6 worm cellular contexts compared by ENCODE assay signal in the genomic region with DNA sequence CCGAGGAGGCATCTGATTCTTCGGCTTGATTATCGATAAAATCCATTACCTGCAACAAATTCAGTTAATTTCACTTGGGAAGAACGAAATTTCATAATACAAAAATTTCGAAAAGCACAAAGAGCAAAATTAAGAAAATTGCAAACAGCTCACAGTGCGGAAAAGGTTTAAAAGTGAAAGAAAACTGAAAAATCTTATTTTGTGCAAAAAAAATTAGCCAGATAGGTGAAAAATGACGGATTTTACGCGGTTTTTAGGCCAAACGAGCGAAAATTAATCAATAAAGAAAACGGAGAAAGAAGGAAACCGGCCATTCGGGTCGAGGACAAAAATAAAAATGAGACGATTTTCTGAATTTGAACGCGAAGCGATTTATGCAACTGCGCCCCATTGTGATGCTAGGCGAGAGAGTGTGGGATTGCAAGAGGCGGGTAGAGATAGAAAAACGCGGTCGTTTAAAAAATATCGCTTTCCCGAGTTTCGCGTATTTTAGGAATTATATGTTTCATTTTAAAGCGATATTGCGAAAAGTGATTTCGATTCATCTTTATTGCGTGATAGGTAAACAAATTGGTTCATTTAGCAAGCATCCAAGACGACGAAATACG.
TF ChIP-seq lines count a peak whose summit lies in the region.

A gene (minus strand): TSS at position 51 of the 608 bp plus-strand sequence.

TF ChIP-seq in whole organism, L1 larva, 84 proteins besides CTCF, POLR2A, EP300 and RAD21 (continued from another document and continues in another):
- TF ChIP-seq nhr-11 (tag; optimal IDR thresholded peaks at IDR 0.05; lab: Kevin White, UChicago) (no peak), ceh-82 (tag; optimal IDR thresholded peaks at IDR 0.05; lab: Kevin White, UChicago) (peak; percentile 30 to 85 (median 74)), fos-1 (tag; optimal IDR thresholded peaks at IDR 0.05; lab: Kevin White, UChicago) (peak; percentile 39), lir-3 (tag; optimal IDR thresholded peaks at IDR 0.05; lab: Kevin White, UChicago; ENCODE audit: poor library complexity) (peak; percentile 0), fkh-4 (tag; optimal IDR thresholded peaks at IDR 0.05; lab: Kevin White, UChicago; ENCODE audit: borderline replicate concordance) (no peak), unc-30 (tag; optimal IDR thresholded peaks at IDR 0.05; lab: Kevin White, UChicago) (no peak), sup-37 (GFP tag; optimal IDR thresholded peaks at IDR 0.05; lab: Kevin White, UChicago) (peak; percentile 36), mdl-1 (tag; optimal IDR thresholded peaks at IDR 0.05; lab: Kevin White, UChicago) (peak in 1 of 2 experiments; percentile 36), pag-3 (tag; optimal IDR thresholded peaks at IDR 0.05; lab: Kevin White, UChicago; ENCODE audit: borderline replicate concordance, insufficient read depth) (no peak), grh-1 (GFP tag; IDR thresholded peaks at IDR 0.05; lab: Robert Waterston, UW) (peak; percentile 58; the same call in 1 of the 2 replicates), ces-1 (GFP tag; optimal IDR thresholded peaks at IDR 0.05; lab: Kevin White, UChicago) (no peak), sox-4 (tag; optimal IDR thresholded peaks at IDR 0.05; lab: Kevin White, UChicago) (no peak), vab-15 (tag; optimal IDR thresholded peaks at IDR 0.05; lab: Kevin White, UChicago) (no peak), fkh-8 (tag; optimal IDR thresholded peaks at IDR 0.05; lab: Kevin White, UChicago) (peak; percentile 62), ama-1 (optimal IDR thresholded peaks at IDR 0.05; lab: Kevin White, UChicago) (no peak), F16B12.6 (tag; optimal IDR thresholded peaks at IDR 0.05; lab: Kevin White, UChicago) (peak; percentile 58), irx-1 (tag; optimal IDR thresholded peaks at IDR 0.05; lab: Kevin White, UChicago) (peak; percentile 44), aly-2 (tag; optimal IDR thresholded peaks at IDR 0.05; lab: Kevin White, UChicago) (peak; percentile 7), nhr-85 (tag; lab: Kevin White, UChicago) (peak; percentile 80), unc-86 (tag; optimal IDR thresholded peaks at IDR 0.05; lab: Kevin White, UChicago) (peak; percentile 61)

TF ChIP-seq in whole organism, L2 larva, 48 proteins besides CTCF, POLR2A, EP300 and RAD21 (continued from another document and continues in another):
- peak; percentile 9 for TF ChIP-seq egl-27 (tag; optimal IDR thresholded peaks at IDR 0.05; lab: Kevin White, UChicago)
- peak; percentile 32 for TF ChIP-seq lin-11 (tag; optimal IDR thresholded peaks at IDR 0.05; lab: Kevin White, UChicago)
- no peak for TF ChIP-seq F13H6.1 (tag; optimal IDR thresholded peaks at IDR 0.05; lab: Kevin White, UChicago)
- TF ChIP-seq C34F6.9 (tag; optimal IDR thresholded peaks at IDR 0.05; lab: Kevin White, UChicago): peak; percentile 62
- TF ChIP-seq gmeb-1 (tag; optimal IDR thresholded peaks at IDR 0.05; lab: Kevin White, UChicago): peak; percentile 95
- TF ChIP-seq nhr-11 (tag; optimal IDR thresholded peaks at IDR 0.05; lab: Kevin White, UChicago): no peak
- TF ChIP-seq zag-1 (tag; optimal IDR thresholded peaks at IDR 0.05; lab: Kevin White, UChicago): no peak
- TF ChIP-seq unc-55 (GFP tag; optimal IDR thresholded peaks at IDR 0.05; lab: Kevin White, UChicago): peak; percentile 83
- no peak for TF ChIP-seq Y55F3AM.14 (GFP tag; optimal IDR thresholded peaks at IDR 0.05; lab: Kevin White, UChicago)
- no peak for TF ChIP-seq ztf-4 (tag; optimal IDR thresholded peaks at IDR 0.05; lab: Kevin White, UChicago)
- TF ChIP-seq sem-4 (tag; optimal IDR thresholded peaks at IDR 0.05; lab: Kevin White, UChicago): no peak
- no peak for TF ChIP-seq ztf-11 (tag; optimal IDR thresholded peaks at IDR 0.05; lab: Kevin White, UChicago)
- TF ChIP-seq alr-1 (tag; optimal IDR thresholded peaks at IDR 0.05; lab: Kevin White, UChicago): no peak
- TF ChIP-seq nhr-10 (tag; optimal IDR thresholded peaks at IDR 0.05; lab: Kevin White, UChicago): no peak
- peak; percentile 6 for TF ChIP-seq nhr-21 (tag; optimal IDR thresholded peaks at IDR 0.05; lab: Kevin White, UChicago)
- TF ChIP-seq mbf-1 (tag; optimal IDR thresholded peaks at IDR 0.05; lab: Kevin White, UChicago): no peak
- TF ChIP-seq ama-1 (optimal IDR thresholded peaks at IDR 0.05; lab: Kevin White, UChicago): no peak
- TF ChIP-seq lin-39 (tag; optimal IDR thresholded peaks at IDR 0.05; lab: Kevin White, UChicago): no peak
- TF ChIP-seq R02D3.7 (tag; optimal IDR thresholded peaks at IDR 0.05; lab: Kevin White, UChicago): no peak
- TF ChIP-seq peb-1 (tag; optimal IDR thresholded peaks at IDR 0.05; lab: Kevin White, UChicago): no peak
- no peak for TF ChIP-seq ztf-1 (GFP tag; conservative IDR thresholded peaks at IDR 0.05; lab: Robert Waterston, UW)
- TF ChIP-seq mab-5 (tag; optimal IDR thresholded peaks at IDR 0.05; lab: Kevin White, UChicago): peak; percentile 75

TF ChIP-seq in whole organism, L3 larva, 47 proteins besides CTCF, POLR2A, EP300 and RAD21 (continued from another document):
- TF ChIP-seq lin-15B (tag; optimal IDR thresholded peaks at IDR 0.05; lab: Kevin White, UChicago) (peak; percentile 81), lin-39 (tag; optimal IDR thresholded peaks at IDR 0.05; lab: Kevin White, UChicago) (peak; percentile 73)
TF ChIP-seq in whole organism, L3 larva: peak in this region for 8.

TF ChIP-seq in whole organism, L4 larva, 104 proteins besides CTCF, POLR2A, EP300 and RAD21 (continued from another document):
- TF ChIP-seq lin-13 (GFP tag; optimal IDR thresholded peaks at IDR 0.05; lab: Kevin White, UChicago): no peak
- TF ChIP-seq unc-62 (GFP tag; optimal IDR thresholded peaks at IDR 0.05 in 1 of 2; lab: Kevin White, UChicago): peak in 1 of 2 experiments; percentile 5
- TF ChIP-seq unc-62 (tag; optimal IDR thresholded peaks at IDR 0.05; lab: Kevin White, UChicago): no peak
- no peak for TF ChIP-seq unc-130 (GFP tag; optimal IDR thresholded peaks at IDR 0.05; lab: Kevin White, UChicago)
- TF ChIP-seq egl-27 (tag; optimal IDR thresholded peaks at IDR 0.05; lab: Kevin White, UChicago): no peak
- TF ChIP-seq madf-5 (GFP tag; IDR thresholded peaks at IDR 0.05; lab: Robert Waterston, UW): no peak
- TF ChIP-seq ceh-82 (tag; optimal IDR thresholded peaks at IDR 0.05; lab: Kevin White, UChicago): no peak
- no peak for TF ChIP-seq daf-16 (GFP tag; optimal IDR thresholded peaks at IDR 0.05; lab: Kevin White, UChicago)
- peak; percentile 10 for TF ChIP-seq daf-16 (tag; optimal IDR thresholded peaks at IDR 0.05; lab: Kevin White, UChicago)
- TF ChIP-seq vab-7 (GFP tag; IDR thresholded peaks at IDR 0.05; lab: Robert Waterston, UW): no peak
- no peak for TF ChIP-seq lim-7 (GFP tag; IDR thresholded peaks at IDR 0.05; lab: Robert Waterston, UW)
- peak; percentile 68 for TF ChIP-seq ama-1 (optimal IDR thresholded peaks at IDR 0.05; lab: Kevin White, UChicago)
- TF ChIP-seq dve-1 (tag; optimal IDR thresholded peaks at IDR 0.05; lab: Kevin White, UChicago; ENCODE audit: insufficient read depth): no peak
- TF ChIP-seq lin-38 (GFP tag; IDR thresholded peaks at IDR 0.05; lab: Robert Waterston, UW): peak; percentile 94
- TF ChIP-seq ceh-28 (tag; optimal IDR thresholded peaks at IDR 0.05; lab: Kevin White, UChicago): no peak
- no peak for TF ChIP-seq ztf-7 (tag; optimal IDR thresholded peaks at IDR 0.05; lab: Kevin White, UChicago)
- TF ChIP-seq nhr-111 (GFP tag; optimal IDR thresholded peaks at IDR 0.05; lab: Kevin White, UChicago): no peak
- no peak for TF ChIP-seq tra-1 (GFP tag; IDR thresholded peaks at IDR 0.05; lab: Robert Waterston, UW)
- TF ChIP-seq nhr-6 (tag; optimal IDR thresholded peaks at IDR 0.05; lab: Kevin White, UChicago): peak; percentile 21
- peak; percentile 27 for TF ChIP-seq nhr-28 (tag; optimal IDR thresholded peaks at IDR 0.05; lab: Kevin White, UChicago)
- no peak for TF ChIP-seq tag-97 (GFP tag; IDR thresholded peaks at IDR 0.05; lab: Robert Waterston, UW)
- no peak for TF ChIP-seq snpc-1.2 (GFP tag; IDR thresholded peaks at IDR 0.05; lab: Robert Waterston, UW)
- TF ChIP-seq T26A8.4 (GFP tag; IDR thresholded peaks at IDR 0.05; lab: Robert Waterston, UW): 0 out of 2 replicates have a peak, but pooled peaks have one; percentile 28

TF ChIP-seq in whole organism, late embryonic, 69 proteins besides CTCF, POLR2A, EP300 and RAD21 (continued from another document and continues in another):
- TF ChIP-seq ceh-34 (tag; optimal IDR thresholded peaks at IDR 0.05; lab: Kevin White, UChicago) (peak; percentile 17), ceh-45 (GFP tag; IDR thresholded peaks at IDR 0.05; lab: Robert Waterston, UW) (no peak), ceh-2 (tag; optimal IDR thresholded peaks at IDR 0.05; lab: Kevin White, UChicago) (no peak), C38D4.7 (GFP tag; optimal IDR thresholded peaks at IDR 0.05; lab: Kevin White, UChicago) (no peak), Y22D7AL.16 (tag; optimal IDR thresholded peaks at IDR 0.05; lab: Kevin White, UChicago) (no peak), rnt-1 (tag; optimal IDR thresholded peaks at IDR 0.05; lab: Kevin White, UChicago) (no peak), pros-1 (tag; optimal IDR thresholded peaks at IDR 0.05; lab: Kevin White, UChicago) (no peak), T23F11.4 (GFP tag; optimal IDR thresholded peaks at IDR 0.05; lab: Kevin White, UChicago) (no peak), ceh-24 (tag; optimal IDR thresholded peaks at IDR 0.05; lab: Kevin White, UChicago) (no peak), lim-6 (tag; optimal IDR thresholded peaks at IDR 0.05; lab: Kevin White, UChicago) (no peak), nhr-232 (tag; optimal IDR thresholded peaks at IDR 0.05; lab: Kevin White, UChicago) (no peak), ceh-6 (GFP tag; optimal IDR thresholded peaks at IDR 0.05; lab: Kevin White, UChicago) (no peak), ttx-3 (tag; optimal IDR thresholded peaks at IDR 0.05; lab: Kevin White, UChicago) (no peak), mec-3 (tag; optimal IDR thresholded peaks at IDR 0.05; lab: Kevin White, UChicago; ENCODE audit: borderline replicate concordance) (no peak), unc-42 (tag; optimal IDR thresholded peaks at IDR 0.05; lab: Kevin White, UChicago) (peak; percentile 36), ceh-18 (tag; optimal IDR thresholded peaks at IDR 0.05; lab: Kevin White, UChicago) (no peak), sox-2 (GFP tag; IDR thresholded peaks at IDR 0.05; lab: Robert Waterston, UW) (peak; percentile 29; the same call in 1 of the 2 replicates), pat-9 (tag; optimal IDR thresholded peaks at IDR 0.05; lab: Kevin White, UChicago) (no peak), ceh-31 (tag; optimal IDR thresholded peaks at IDR 0.05; lab: Kevin White, UChicago) (peak; percentile 42), pha-4 (tag; optimal IDR thresholded peaks at IDR 0.05; lab: Kevin White, UChicago) (no peak), dve-1 (tag; optimal IDR thresholded peaks at IDR 0.05; lab: Kevin White, UChicago) (peak; percentile 22), odd-2 (tag; optimal IDR thresholded peaks at IDR 0.05; lab: Kevin White, UChicago) (no peak), ceh-14 (tag; optimal IDR thresholded peaks at IDR 0.05; lab: Kevin White, UChicago) (no peak), unc-55 (GFP tag; optimal IDR thresholded peaks at IDR 0.05; lab: Kevin White, UChicago) (peak; percentile 21), nhr-11 (tag; optimal IDR thresholded peaks at IDR 0.05; lab: Kevin White, UChicago) (no peak), hlh-30 (tag; optimal IDR thresholded peaks at IDR 0.05; lab: Kevin White, UChicago; ENCODE audit: insufficient read depth) (no peak), C08G9.2 (tag; optimal IDR thresholded peaks at IDR 0.05; lab: Kevin White, UChicago) (no peak), ahr-1 (tag; optimal IDR thresholded peaks at IDR 0.05; lab: Kevin White, UChicago) (no peak), ama-1 (optimal IDR thresholded peaks at IDR 0.05; lab: Kevin White, UChicago) (no peak), pqm-1 (tag; optimal IDR thresholded peaks at IDR 0.05; lab: Kevin White, UChicago) (no peak), pax-1 (tag; optimal IDR thresholded peaks at IDR 0.05; lab: Kevin White, UChicago) (peak; percentile 43), ref-2 (tag; optimal IDR thresholded peaks at IDR 0.05; lab: Kevin White, UChicago) (no peak), tbx-2 (tag; optimal IDR thresholded peaks at IDR 0.05; lab: Kevin White, UChicago) (peak; percentile 1), pha-2 (tag; optimal IDR thresholded peaks at IDR 0.05; lab: Kevin White, UChicago) (no peak)

TF ChIP-seq in whole organism, young adult, 124 proteins besides CTCF, POLR2A, EP300 and RAD21 (continued from another document and continues in another):
- TF ChIP-seq unc-130 (GFP tag; optimal IDR thresholded peaks at IDR 0.05; lab: Kevin White, UChicago) (no peak), snpc-3.4 (tag; optimal IDR thresholded peaks at IDR 0.05; lab: Kevin White, UChicago) (peak; percentile 18), K12H6.12 (tag; optimal IDR thresholded peaks at IDR 0.05; lab: Kevin White, UChicago) (no peak), somi-1 (GFP tag; optimal IDR thresholded peaks at IDR 0.05; lab: Kevin White, UChicago) (no peak), mcd-1 (GFP tag; IDR thresholded peaks at IDR 0.05; lab: Robert Waterston, UW) (peak; percentile 92), T26A5.8 (tag; optimal IDR thresholded peaks at IDR 0.05; lab: Kevin White, UChicago) (no peak), nhr-120 (GFP tag; IDR thresholded peaks at IDR 0.05; lab: Robert Waterston, UW) (no peak), lin-35 (GFP tag; optimal IDR thresholded peaks at IDR 0.05; lab: Kevin White, UChicago) (peak in 2 of 3 experiments; percentile 42 to 72), nfyb-1 (GFP tag; IDR thresholded peaks at IDR 0.05; lab: Robert Waterston, UW) (no peak), Y53F4B.3 (GFP tag; IDR thresholded peaks at IDR 0.05; lab: Robert Waterston, UW) (no peak), aptf-2 (GFP tag; conservative IDR thresholded peaks at IDR 0.05; lab: Robert Waterston, UW) (no peak), ceh-79 (tag; optimal IDR thresholded peaks at IDR 0.05; lab: Kevin White, UChicago) (no peak), B0035.1 (tag; optimal IDR thresholded peaks at IDR 0.05; lab: Kevin White, UChicago) (no peak), madf-10 (tag; optimal IDR thresholded peaks at IDR 0.05; lab: Kevin White, UChicago) (no peak), lin-54 (GFP tag; optimal IDR thresholded peaks at IDR 0.05; lab: Kevin White, UChicago) (peak; percentile 90), F49E8.2 (tag; optimal IDR thresholded peaks at IDR 0.05; lab: Kevin White, UChicago; ENCODE audit: insufficient read depth) (no peak), mel-28 (tag; optimal IDR thresholded peaks at IDR 0.05; lab: Kevin White, UChicago; ENCODE audit: borderline replicate concordance) (no peak), chd-7 (tag; optimal IDR thresholded peaks at IDR 0.05; lab: Kevin White, UChicago) (no peak), hmg-20 (GFP tag; IDR thresholded peaks at IDR 0.05; lab: Robert Waterston, UW) (no peak), Y95B8A.8 (GFP tag; IDR thresholded peaks at IDR 0.05; lab: Robert Waterston, UW) (no peak), F57A8.1 (GFP tag; optimal IDR thresholded peaks at IDR 0.05; lab: Kevin White, UChicago) (no peak), K11D2.4 (GFP tag; IDR thresholded peaks at IDR 0.05; lab: Robert Waterston, UW) (no peak), nhr-90 (tag; optimal IDR thresholded peaks at IDR 0.05; lab: Kevin White, UChicago) (no peak), madf-6 (GFP tag; IDR thresholded peaks at IDR 0.05; lab: Robert Waterston, UW) (peak; percentile 43; the same call in 1 of the 2 replicates), mxl-1 (tag; optimal IDR thresholded peaks at IDR 0.05; lab: Kevin White, UChicago) (no peak), rec-8 (tag; optimal IDR thresholded peaks at IDR 0.05; lab: Kevin White, UChicago) (no peak), D2030.7 (GFP tag; IDR thresholded peaks at IDR 0.05; lab: Robert Waterston, UW) (0 out of 2 replicates have a peak, but pooled peaks have one; percentile 12), ztf-6 (GFP tag; IDR thresholded peaks at IDR 0.05; lab: Robert Waterston, UW) (no peak), F52B5.7 (tag; optimal IDR thresholded peaks at IDR 0.05; lab: Kevin White, UChicago) (no peak), ceh-100 (GFP tag; IDR thresholded peaks at IDR 0.05; lab: Robert Waterston, UW) (no peak), fkh-3 (tag; optimal IDR thresholded peaks at IDR 0.05; lab: Kevin White, UChicago) (no peak), nhr-179 (tag; optimal IDR thresholded peaks at IDR 0.05; lab: Kevin White, UChicago) (no peak), hlh-12 (tag; optimal IDR thresholded peaks at IDR 0.05; lab: Kevin White, UChicago) (no peak), cebp-1 (GFP tag; IDR thresholded peaks at IDR 0.05; lab: Robert Waterston, UW) (no peak), cebp-1 (tag; optimal IDR thresholded peaks at IDR 0.05; lab: Kevin White, UChicago) (no peak), Y53G8AR.9 (GFP tag; conservative IDR thresholded peaks at IDR 0.05; lab: Robert Waterston, UW) (no peak), F22D6.2 (tag; optimal IDR thresholded peaks at IDR 0.05; lab: Kevin White, UChicago) (no peak), atf-7 (tag; optimal IDR thresholded peaks at IDR 0.05; lab: Kevin White, UChicago) (no peak), lag-1 (GFP tag; IDR thresholded peaks at IDR 0.05; lab: Robert Waterston, UW) (no peak)
